Fruit fly (Drosophila melanogaster): ENCODE data around the gene CG4953.

DNA sequence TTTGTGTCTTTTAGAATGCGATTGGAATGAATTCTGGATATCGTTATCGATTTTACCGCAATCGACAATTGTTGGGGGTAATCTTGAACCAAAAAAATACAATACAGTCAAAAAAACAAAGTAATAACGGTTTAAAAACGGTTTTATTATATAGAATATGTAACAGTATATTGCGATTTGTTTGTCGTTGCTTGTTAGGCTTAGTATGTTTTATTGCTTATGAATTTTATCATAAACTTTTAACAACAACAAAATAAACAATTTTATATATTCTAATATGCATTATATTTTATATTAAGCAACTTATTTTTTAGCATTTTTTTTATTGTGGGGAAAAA is 33.3 kb downstream of the CG4953 start, which contains the start of gene CYLD:
- TF ChIP-seq psq (optimal IDR thresholded peaks at IDR 0.05), result no peak
- TF ChIP-seq CG8478 (optimal IDR thresholded peaks at IDR 0.05), result no peak

Measured in whole organism.